Fruit fly (Drosophila melanogaster) whole organism, wandering third instar larva: ENCODE data around the gene AlkB.
A peak's percentile ranks its signal among the peaks of the same experiment; 100 is the strongest.

Experiments used
- Abd-B ChIP-seq: fragments of >200 bp; optimal IDR thresholded peaks from 2 replicates; lab custom pipeline; 2017; ENCODE audit warnings: missing biosample characterization, missing genetic modification characterization
- CG32264 ChIP-seq: fragments of 200-800 bp; sonication (Bioruptor generic); optimal IDR thresholded peaks from 2 replicates; lab custom pipeline; 2016; ENCODE audit warnings: missing biosample characterization, missing genetic modification characterization
- CG9705 ChIP-seq: fragments of 200-800 bp; sonication (Bioruptor generic); optimal IDR thresholded peaks from 2 replicates; lab custom pipeline; 2018; ENCODE audit warnings: missing biosample characterization, mild to moderate bottlenecking, missing genetic modification characterization
- CrebA ChIP-seq: fragments of 200-800 bp; sonication (Bioruptor generic); optimal IDR thresholded peaks from 2 replicates; lab custom pipeline; 2016; ENCODE audit warnings: missing biosample characterization, mild to moderate bottlenecking, missing genetic modification characterization, borderline replicate concordance
- Dfd ChIP-seq: fragments of >200 bp; optimal IDR thresholded peaks from 2 replicates; lab custom pipeline; 2017; ENCODE audit warnings: missing biosample characterization, missing genetic modification characterization
- Dif ChIP-seq: fragments of 200-275, 200-300 bp; sonication (Bioruptor generic); optimal IDR thresholded peaks from 2 replicates; lab custom pipeline; 2018; ENCODE audit warnings: missing biosample characterization, missing genetic modification characterization; ENCODE audit not compliant: partially characterized antibody
- GATAd ChIP-seq: sonication (Bioruptor generic); optimal IDR thresholded peaks from 2 replicates; lab custom pipeline; 2016; ENCODE audit warnings: missing biosample characterization, missing genetic modification characterization
- HLH106 ChIP-seq: fragments of 200-800 bp; optimal IDR thresholded peaks from 3 replicates; lab custom pipeline; 2019; ENCODE audit warnings: missing biosample characterization, mild to moderate bottlenecking, missing genetic modification characterization, moderate library complexity
- Hnf4 ChIP-seq: fragments of 200-800 bp; sonication (Bioruptor generic); optimal IDR thresholded peaks from 2 replicates; lab custom pipeline; 2016; ENCODE audit warnings: missing biosample characterization, mild to moderate bottlenecking, missing genetic modification characterization
- Hr78 ChIP-seq: fragments of >200 bp; optimal IDR thresholded peaks from 2 replicates; lab custom pipeline; 2017; ENCODE audit warnings: missing biosample characterization, missing genetic modification characterization
- Hr83 ChIP-seq: fragments of 200-300 bp; sonication (Bioruptor generic); optimal IDR thresholded peaks from 2 replicates; lab custom pipeline; 2016; ENCODE audit warnings: missing biosample characterization, mild to moderate bottlenecking, missing genetic modification characterization, moderate library complexity; ENCODE audit not compliant: poor library complexity, severe bottlenecking
- Jra ChIP-seq: sonication (Bioruptor generic); optimal IDR thresholded peaks from 2 replicates; lab custom pipeline; 2016; ENCODE audit warnings: missing biosample characterization, missing genetic modification characterization
- Mio ChIP-seq: sonication (Bioruptor generic); optimal IDR thresholded peaks from 2 replicates; lab custom pipeline; 2016; ENCODE audit warnings: missing biosample characterization, missing genetic modification characterization
- Myc ChIP-seq: fragments of >200 bp; optimal IDR thresholded peaks from 2 replicates; lab custom pipeline; 2017
- N ChIP-seq: fragments of >200 bp; optimal IDR thresholded peaks from 2 replicates; lab custom pipeline; 2018; ENCODE audit warnings: missing biosample characterization, missing external identifiers, missing genetic modification characterization
- OdsH ChIP-seq: fragments of 200-800 bp; sonication (Bioruptor generic); optimal IDR thresholded peaks from 2 replicates; lab custom pipeline; 2016; ENCODE audit warnings: missing biosample characterization, mild to moderate bottlenecking, missing genetic modification characterization
- Rel ChIP-seq, 2 experiments: fragments of 200-800 bp; sonication (Bioruptor generic) in 1 of 2; optimal IDR thresholded peaks; 2 replicates in 1 of 2; 3 replicates in 1 of 2; lab custom pipeline; 2016 to 2019; ENCODE audit warnings: mild to moderate bottlenecking in 2 of 2, missing biosample characterization in 2 of 2, missing genetic modification characterization in 2 of 2, moderate library complexity in 1 of 2
- Sp1 ChIP-seq: fragments of 200-800 bp; sonication (Bioruptor generic); optimal IDR thresholded peaks from 3 replicates; lab custom pipeline; 2019; ENCODE audit warnings: missing biosample characterization, mild to moderate bottlenecking, missing genetic modification characterization, moderate library complexity
- Vsx2 ChIP-seq: fragments of 200-300, 225-300 bp; sonication (Bioruptor generic); optimal IDR thresholded peaks from 2 replicates; lab custom pipeline; 2018; ENCODE audit warnings: missing biosample characterization, missing genetic modification characterization; ENCODE audit not compliant: partially characterized antibody
- br ChIP-seq: fragments of 200-800 bp; sonication (Bioruptor generic); optimal IDR thresholded peaks from 2 replicates; lab custom pipeline; 2016; ENCODE audit warnings: missing biosample characterization, missing genetic modification characterization
- brk ChIP-seq: fragments of 200-800 bp; sonication (Bioruptor generic); optimal IDR thresholded peaks from 2 replicates; lab custom pipeline; 2016; ENCODE audit warnings: missing biosample characterization, mild to moderate bottlenecking, missing genetic modification characterization
- dl ChIP-seq, 2 experiments: fragments of 175-275, 200-275 bp in 1 of 2; fragments of 200-275 bp in 1 of 2; sonication (Bioruptor generic); optimal IDR thresholded peaks; lab custom pipeline; 2018; ENCODE audit warnings: mild to moderate bottlenecking in 2 of 2, missing biosample characterization in 2 of 2, missing genetic modification characterization in 2 of 2, moderate library complexity in 2 of 2; ENCODE audit not compliant: partially characterized antibody in 2 of 2, insufficient read depth in 1 of 2
- dmrt93B ChIP-seq: fragments of 200-800 bp; sonication (Bioruptor generic); optimal IDR thresholded peaks from 2 replicates; lab custom pipeline; 2018; ENCODE audit warnings: missing biosample characterization, mild to moderate bottlenecking, missing genetic modification characterization
- dsf ChIP-seq: sonication (Bioruptor generic); optimal IDR thresholded peaks from 2 replicates; lab custom pipeline; 2016; ENCODE audit warnings: missing biosample characterization, missing genetic modification characterization, borderline replicate concordance
- ey ChIP-seq: fragments of 200-800 bp; sonication (Bioruptor generic); optimal IDR thresholded peaks from 2 replicates; lab custom pipeline; 2016; ENCODE audit warnings: missing biosample characterization, missing genetic modification characterization
- foxo ChIP-seq, 2 experiments: fragments of 200-800 bp; sonication (Bioruptor generic); optimal IDR thresholded peaks; 2 replicates in 1 of 2; 3 replicates in 1 of 2; lab custom pipeline; 2016 to 2017; ENCODE audit warnings: missing biosample characterization in 2 of 2, missing genetic modification characterization in 2 of 2
- fru ChIP-seq: fragments of 200-800 bp; sonication (Bioruptor generic); optimal IDR thresholded peaks from 3 replicates; lab custom pipeline; 2016; ENCODE audit warnings: missing biosample characterization, mild to moderate bottlenecking, missing genetic modification characterization
- h ChIP-seq: fragments of 200-800 bp; sonication (Bioruptor generic); optimal IDR thresholded peaks from 3 replicates; lab custom pipeline; 2016; ENCODE audit warnings: missing biosample characterization, mild to moderate bottlenecking, missing genetic modification characterization
- jim ChIP-seq: fragments of 175-275, 200-325 bp; sonication (Bioruptor generic); optimal IDR thresholded peaks from 2 replicates; lab custom pipeline; 2016; ENCODE audit warnings: missing biosample characterization, mild to moderate bottlenecking, missing genetic modification characterization
- lola ChIP-seq: fragments of >200 bp; optimal IDR thresholded peaks from 2 replicates; lab custom pipeline; 2017; ENCODE audit warnings: missing biosample characterization, missing genetic modification characterization
- pan ChIP-seq: fragments of >200 bp; optimal IDR thresholded peaks from 2 replicates; lab custom pipeline; 2017
- psq ChIP-seq: fragments of 200-800 bp; sonication (Bioruptor generic); optimal IDR thresholded peaks from 3 replicates; lab custom pipeline; 2017; ENCODE audit warnings: missing biosample characterization, mild to moderate bottlenecking, missing genetic modification characterization, moderate library complexity
- rgr ChIP-seq: fragments of 200-800 bp; sonication (Bioruptor generic); optimal IDR thresholded peaks from 3 replicates; lab custom pipeline; 2016; ENCODE audit warnings: missing biosample characterization, mild to moderate bottlenecking, missing genetic modification characterization
- sage ChIP-seq: fragments of 200-800 bp; sonication (Bioruptor generic); optimal IDR thresholded peaks from 2 replicates; lab custom pipeline; 2016; ENCODE audit warnings: missing biosample characterization, mild to moderate bottlenecking, missing genetic modification characterization
- usp ChIP-seq: fragments of >200 bp; optimal IDR thresholded peaks from 2 replicates; lab custom pipeline; 2017; ENCODE audit warnings: missing biosample characterization, missing genetic modification characterization
- woc ChIP-seq: sonication (Bioruptor generic); optimal IDR thresholded peaks from 2 replicates; lab custom pipeline; 2016; ENCODE audit warnings: missing biosample characterization, mild to moderate bottlenecking, missing genetic modification characterization

The AlkB gene

dm6 chrX:15866799-15867412 is 7.6 kb upstream of the AlkB start:
- TF ChIP-seq woc (no peak), lola (no peak), N (GFP tag; lab: Kevin White, UChicago) (no peak), dsf (GFP tag; lab: Kevin White, UChicago) (no peak)

- TF ChIP-seq Hr83 (GFP tag; lab: Kevin White, UChicago) (no peak), sage (GFP tag; lab: Kevin White, UChicago) (no peak), Mio (no peak), dmrt93B (GFP tag; lab: Kevin White, UChicago) (no peak), OdsH (no peak), Dfd (GFP tag; lab: Kevin White, UChicago) (no peak), br (no peak), Jra (GFP tag; lab: Kevin White, UChicago) (no peak), rgr (GFP tag; lab: Kevin White, UChicago) (no peak), HLH106 (tag; lab: Kevin White, UChicago) (no peak), brk (GFP tag; lab: Kevin White, UChicago) (no peak), Sp1 (GFP tag; lab: Kevin White, UChicago) (no peak), Hnf4 (GFP tag; lab: Kevin White, UChicago) (no peak), ey (GFP tag; lab: Kevin White, UChicago) (no peak), fru (GFP tag; lab: Kevin White, UChicago) (no peak), pan (lab: Kevin White, UChicago) (no peak)
Observed at dm6 chrX:15866032-15866431, 6.7 kb upstream of the AlkB start.

- TF ChIP-seq Hnf4 (GFP tag; lab: Kevin White, UChicago) (peak; percentile 36), h (GFP tag; lab: Kevin White, UChicago) (peak; percentile 46), CG32264 (GFP tag; lab: Kevin White, UChicago) (no peak), lola (no peak), rgr (GFP tag; lab: Kevin White, UChicago) (peak; percentile 50), OdsH (peak; percentile 35), dl (GFP tag; optimal IDR thresholded peaks at IDR 0.05; lab: Kevin White, UChicago; ENCODE audit: insufficient read depth in 1 of 2, partially characterized antibody in 2 of 2) (no peak), Myc (lab: Kevin White, UChicago) (no peak), Abd-B (GFP tag; lab: Kevin White, UChicago) (no peak), fru (GFP tag; lab: Kevin White, UChicago) (peak; percentile 27), Dif (GFP tag; lab: Kevin White, UChicago) (peak; percentile 50), N (GFP tag; lab: Kevin White, UChicago) (no peak), CrebA (GFP tag; lab: Kevin White, UChicago) (no peak), Rel (GFP tag; optimal IDR thresholded peaks at IDR 0.05; lab: Kevin White, UChicago) (peak; percentile 21), Rel (tag; optimal IDR thresholded peaks at IDR 0.05; lab: Kevin White, UChicago) (peak; percentile 61), Dfd (GFP tag; lab: Kevin White, UChicago) (no peak), Hr83 (GFP tag; lab: Kevin White, UChicago) (peak; percentile 67), GATAd (GFP tag; lab: Kevin White, UChicago) (no peak), dsf (GFP tag; lab: Kevin White, UChicago) (no peak), Hr78 (GFP tag; lab: Kevin White, UChicago) (no peak), foxo (GFP tag; optimal IDR thresholded peaks at IDR 0.05; lab: Kevin White, UChicago) (peak in 1 of 2 experiments; percentile 22), Vsx2 (GFP tag; lab: Kevin White, UChicago) (no peak), Mio (no peak), CG9705 (GFP tag; lab: Kevin White, UChicago) (no peak), dmrt93B (GFP tag; lab: Kevin White, UChicago) (no peak), Jra (GFP tag; lab: Kevin White, UChicago) (no peak), br (no peak), usp (GFP tag; lab: Kevin White, UChicago) (no peak), jim (GFP tag; lab: Kevin White, UChicago) (peak; percentile 89), psq (GFP tag; lab: Kevin White, UChicago) (peak; percentile 23), ey (GFP tag; lab: Kevin White, UChicago) (no peak), Sp1 (GFP tag; lab: Kevin White, UChicago) (peak; percentile 57), HLH106 (tag; lab: Kevin White, UChicago) (peak; percentile 8), woc (peak; percentile 32)
Observed at dm6 chrX:15860479-15860878, 1.2 kb upstream of the AlkB start.
